Worm (Caenorhabditis elegans) whole organism, L4 larva: Measurements from ENCODE around the gene ncs-1.

Experiments used
- F26F4.8 ChIP-seq: fragments of 200-800 bp; sonication (Bioruptor generic); conservative IDR thresholded peaks from 2 replicates; pipeline ENCODE4 v1.3.6; 2022; ENCODE audit warnings: missing genetic modification characterization, missing compliant biosample characterization
- F44E2.7 ChIP-seq: fragments of 200-800 bp; sonication (Bioruptor generic); IDR thresholded peaks from 2 replicates; pipeline ENCODE4 v2.1.2; 2022; ENCODE audit warnings: missing genetic modification characterization, missing compliant biosample characterization
- Y105C5A.15 ChIP-seq: fragments of 200-800 bp; sonication (Bioruptor generic); IDR thresholded peaks from 2 replicates; pipeline ENCODE4 v1.3.6; 2022; ENCODE audit warnings: missing genetic modification characterization, missing compliant biosample characterization
- Y5F2A.4 ChIP-seq: fragments of 200-800 bp; sonication (Bioruptor generic); optimal IDR thresholded peaks from 2 replicates; lab custom pipeline; 2018; ENCODE audit warnings: mild to moderate bottlenecking, missing genetic modification characterization, missing compliant biosample characterization
- ZK546.5 ChIP-seq, 2 experiments: sonication (generic microtip); optimal IDR thresholded peaks; 2 replicates each; lab custom pipeline; 2017; ENCODE audit warnings: missing biosample characterization in 2 of 2, missing genetic modification characterization in 2 of 2
- arid-1 ChIP-seq: fragments of 200-800 bp; sonication (Bioruptor generic); conservative IDR thresholded peaks from 2 replicates; pipeline ENCODE4 v1.3.6; 2022; ENCODE audit warnings: missing genetic modification reagents, missing genetic modification characterization, missing compliant biosample characterization
- attf-4 ChIP-seq: sonication (generic microtip); optimal IDR thresholded peaks from 3 replicates; lab custom pipeline; 2017; ENCODE audit warnings: missing biosample characterization, missing genetic modification characterization
- ceh-44 ChIP-seq: fragments of 200-800 bp; sonication (Bioruptor generic); IDR thresholded peaks from 2 replicates; pipeline ENCODE4 v1.3.6; 2022; ENCODE audit warnings: missing genetic modification reagents, missing genetic modification characterization, missing compliant biosample characterization
- ceh-62 ChIP-seq: sonication (generic microtip); optimal IDR thresholded peaks from 2 replicates; lab custom pipeline; 2017; ENCODE audit warnings: missing biosample characterization, missing genetic modification characterization
- ces-1 ChIP-seq: fragments of 150-350 bp; sonication (generic microtip); optimal IDR thresholded peaks from 4 replicates; lab custom pipeline; 2014; ENCODE audit warnings: missing biosample characterization, missing genetic modification reagents, missing genetic modification characterization
- daf-16 ChIP-seq, 3 experiments: sonication (generic microtip); optimal IDR thresholded peaks; 2 replicates each; lab custom pipeline; 2016 to 2017; ENCODE audit warnings: missing genetic modification characterization in 3 of 3, missing genetic modification reagents in 3 of 3, mild to moderate bottlenecking in 2 of 3, missing compliant biosample characterization in 2 of 3, missing biosample characterization in 1 of 3, moderate library complexity in 1 of 3
- daf-19 ChIP-seq: fragments of 200-800 bp; sonication (Bioruptor generic); conservative IDR thresholded peaks from 2 replicates; pipeline ENCODE4 v1.3.6; 2022; ENCODE audit warnings: missing genetic modification characterization, missing compliant biosample characterization
- dpl-1 ChIP-seq: fragments of 150-350 bp; optimal IDR thresholded peaks from 2 replicates; lab custom pipeline; 2014; ENCODE audit warnings: missing biosample characterization, missing genetic modification reagents, missing genetic modification characterization
- dve-1 ChIP-seq: sonication (generic microtip); optimal IDR thresholded peaks from 2 replicates; lab custom pipeline; 2017; ENCODE audit warnings: antibody characterized with exemption, mild to moderate bottlenecking, missing genetic modification characterization, missing compliant biosample characterization; ENCODE audit not compliant: insufficient read depth
- egl-27 ChIP-seq: sonication (generic microtip); optimal IDR thresholded peaks from 3 replicates; lab custom pipeline; 2017; ENCODE audit warnings: missing biosample characterization, missing genetic modification reagents, missing genetic modification characterization
- fkh-10 ChIP-seq: fragments of 150-350 bp; optimal IDR thresholded peaks from 2 replicates; lab custom pipeline; 2014; ENCODE audit warnings: missing biosample characterization, missing genetic modification reagents, missing genetic modification characterization
- fos-1 ChIP-seq: fragments of 150-350 bp; optimal IDR thresholded peaks from 2 replicates; lab custom pipeline; 2014; ENCODE audit warnings: missing biosample characterization, missing genetic modification characterization
- gei-8 ChIP-seq: fragments of 200-800 bp; sonication (Bioruptor generic); optimal IDR thresholded peaks from 2 replicates; lab custom pipeline; 2018; ENCODE audit warnings: mild to moderate bottlenecking, missing genetic modification characterization, missing compliant biosample characterization
- hlh-11 ChIP-seq: fragments of 200-800 bp; sonication (Bioruptor generic); optimal IDR thresholded peaks from 2 replicates; lab custom pipeline; 2018; ENCODE audit warnings: mild to moderate bottlenecking, missing genetic modification characterization, missing compliant biosample characterization
- hlh-30 ChIP-seq: sonication (generic microtip); optimal IDR thresholded peaks from 2 replicates; lab custom pipeline; 2017; ENCODE audit warnings: antibody characterized with exemption, mild to moderate bottlenecking, missing genetic modification characterization, missing compliant biosample characterization; ENCODE audit not compliant: insufficient read depth
- hmg-1.1 ChIP-seq: fragments of 200-800 bp; sonication (Bioruptor generic); IDR thresholded peaks from 2 replicates; pipeline ENCODE4 v1.3.6; 2022; ENCODE audit warnings: missing genetic modification reagents, missing genetic modification characterization, missing compliant biosample characterization
- lin-15B ChIP-seq: fragments of 150-350 bp; sonication (generic microtip); optimal IDR thresholded peaks from 3 replicates; lab custom pipeline; 2014; ENCODE audit warnings: missing biosample characterization, missing genetic modification characterization
- lin-38 ChIP-seq: fragments of 200-800 bp; sonication (Bioruptor generic); IDR thresholded peaks from 2 replicates; pipeline ENCODE4 v1.3.6; 2022; ENCODE audit warnings: missing genetic modification reagents, missing genetic modification characterization, missing compliant biosample characterization
- lin-39 ChIP-seq: fragments of 150-350 bp; optimal IDR thresholded peaks from 2 replicates; lab custom pipeline; 2014; ENCODE audit warnings: missing biosample characterization, missing genetic modification reagents, missing genetic modification characterization
- lsy-2 ChIP-seq, 2 experiments: fragments of 150-350 bp in 1 of 2; sonication (generic microtip) in 1 of 2; optimal IDR thresholded peaks; 2 replicates each; lab custom pipeline; 2014 to 2017; ENCODE audit warnings: missing biosample characterization in 2 of 2, missing genetic modification characterization in 2 of 2
- madf-5 ChIP-seq, 2 experiments: fragments of 200-800 bp; sonication (Bioruptor generic); IDR thresholded peaks; 2 replicates each; pipeline ENCODE4 v1.3.6; 2022; ENCODE audit warnings: missing compliant biosample characterization in 2 of 2, missing genetic modification characterization in 2 of 2
- mdt-29 ChIP-seq: fragments of 200-800 bp; sonication (Bioruptor generic); IDR thresholded peaks from 2 replicates; pipeline ENCODE4 v1.3.6; 2022; ENCODE audit warnings: missing genetic modification reagents, missing genetic modification characterization, missing compliant biosample characterization
- mep-1 ChIP-seq: fragments of 150-350 bp; sonication (generic microtip); optimal IDR thresholded peaks from 3 replicates; lab custom pipeline; 2014; ENCODE audit warnings: missing biosample characterization, missing genetic modification characterization
- mes-2 ChIP-seq: sonication (generic microtip); optimal IDR thresholded peaks from 2 replicates; lab custom pipeline; 2016; ENCODE audit warnings: missing genotype, mild to moderate bottlenecking, missing genetic modification characterization, missing compliant biosample characterization; ENCODE audit not compliant: poor library complexity, severe bottlenecking
- mxl-2 ChIP-seq: fragments of 200-800 bp; sonication (Bioruptor generic); conservative IDR thresholded peaks from 2 replicates; pipeline ENCODE4 v1.3.6; 2022; ENCODE audit warnings: missing genetic modification reagents, missing genetic modification characterization, missing compliant biosample characterization
- mxl-3 ChIP-seq: fragments of 200-800 bp; sonication (Bioruptor generic); optimal IDR thresholded peaks from 2 replicates; lab custom pipeline; 2018; ENCODE audit warnings: mild to moderate bottlenecking, missing genetic modification characterization, missing compliant biosample characterization
- nhr-102 ChIP-seq: sonication (generic microtip); optimal IDR thresholded peaks from 2 replicates; lab custom pipeline; 2016; ENCODE audit warnings: mild to moderate bottlenecking, missing genetic modification characterization, moderate library complexity, missing compliant biosample characterization
- nhr-25 ChIP-seq: sonication (generic microtip); optimal IDR thresholded peaks from 2 replicates; lab custom pipeline; 2017; ENCODE audit warnings: missing genetic modification characterization, mild to moderate bottlenecking, missing compliant biosample characterization, antibody characterized with exemption, moderate library complexity, borderline replicate concordance; ENCODE audit not compliant: insufficient read depth
- nhr-28 ChIP-seq: fragments of 150-350 bp; optimal IDR thresholded peaks from 2 replicates; lab custom pipeline; 2014; ENCODE audit warnings: missing biosample characterization, missing genetic modification characterization
- nhr-41 ChIP-seq: fragments of 200-800 bp; sonication (Bioruptor generic); IDR thresholded peaks from 2 replicates; pipeline ENCODE4 v1.3.6; 2022; ENCODE audit warnings: missing genetic modification reagents, missing genetic modification characterization, missing compliant biosample characterization
- nhr-42 ChIP-seq: fragments of 200-800 bp; sonication (Bioruptor generic); IDR thresholded peaks from 2 replicates; pipeline ENCODE4 v1.3.6; 2022; ENCODE audit warnings: missing genetic modification characterization, missing compliant biosample characterization
- nhr-6 ChIP-seq: fragments of 150-350 bp; optimal IDR thresholded peaks from 2 replicates; lab custom pipeline; 2014; ENCODE audit warnings: missing biosample characterization, missing genetic modification characterization
- nhr-77 ChIP-seq: fragments of 150-350 bp; optimal IDR thresholded peaks from 2 replicates; lab custom pipeline; 2014; ENCODE audit warnings: missing biosample characterization, missing genetic modification characterization
- php-3 ChIP-seq: fragments of 200-800 bp; sonication (Bioruptor generic); IDR thresholded peaks from 2 replicates; pipeline ENCODE4 v1.3.6; 2022; ENCODE audit warnings: missing genetic modification reagents, missing genetic modification characterization, missing compliant biosample characterization
- pqm-1 ChIP-seq: sonication (generic microtip); optimal IDR thresholded peaks from 2 replicates; lab custom pipeline; 2017; ENCODE audit warnings: missing biosample characterization, missing genetic modification characterization
- saeg-2 ChIP-seq: fragments of 200-800 bp; sonication (Bioruptor generic); IDR thresholded peaks from 2 replicates; pipeline ENCODE4 v1.3.6; 2022; ENCODE audit warnings: missing genetic modification reagents, missing genetic modification characterization, missing compliant biosample characterization
- snpc-1.2 ChIP-seq: fragments of 200-800 bp; sonication (Bioruptor generic); IDR thresholded peaks from 2 replicates; pipeline ENCODE4 v1.3.6; 2022; ENCODE audit warnings: missing genetic modification reagents, missing genetic modification characterization, missing compliant biosample characterization
- tra-1 ChIP-seq: fragments of 200-800 bp; sonication (Bioruptor generic); IDR thresholded peaks from 2 replicates; pipeline ENCODE4 v1.3.6; 2022; ENCODE audit warnings: missing genetic modification reagents, missing genetic modification characterization, missing compliant biosample characterization
- unc-130 ChIP-seq: sonication (generic microtip); optimal IDR thresholded peaks from 2 replicates; lab custom pipeline; 2016; ENCODE audit warnings: missing genetic modification reagents, missing genetic modification characterization, missing compliant biosample characterization
- unc-62 ChIP-seq, 3 experiments: fragments of 150-350 bp in 1 of 3; sonication (generic microtip); optimal IDR thresholded peaks in 2 of 3; peaks in 1 of 3; 1 replicate in 1 of 3; 2 replicates in 2 of 3; lab custom pipeline; 2014 to 2017; ENCODE audit warnings: missing biosample characterization in 3 of 3, missing genetic modification characterization in 3 of 3, missing genetic modification reagents in 3 of 3, missing genotype in 1 of 3
- zfp-3 ChIP-seq: fragments of 200-800 bp; sonication (Bioruptor generic); conservative IDR thresholded peaks from 2 replicates; pipeline ENCODE4 v1.3.6; 2022; ENCODE audit warnings: missing genetic modification reagents, missing genetic modification characterization, missing compliant biosample characterization

Gene ncs-1

ce11 chrX:963171-963570, at the start of gene ncs-1:
ncs-1 (minus strand) TSS chrX:963271.
- TF ChIP-seq unc-62 (GFP tag; optimal IDR thresholded peaks at IDR 0.05 in 1 of 2; lab: Kevin White, UChicago) (no peak), unc-62 (tag; optimal IDR thresholded peaks at IDR 0.05; lab: Kevin White, UChicago) (no peak), hmg-1.1 (GFP tag; lab: Robert Waterston, UW) (no peak), nhr-6 (tag; lab: Kevin White, UChicago) (no peak), daf-19 (no peak), fos-1 (tag; lab: Kevin White, UChicago) (no peak), lin-39 (tag; lab: Kevin White, UChicago) (no peak), ceh-62 (tag; lab: Kevin White, UChicago) (no peak), attf-4 (tag; lab: Kevin White, UChicago) (no peak), fkh-10 (no peak), mxl-2 (no peak), F26F4.8 (GFP tag; lab: Robert Waterston, UW) (no peak), hlh-30 (tag; lab: Kevin White, UChicago) (no peak), ces-1 (GFP tag; lab: Kevin White, UChicago) (no peak), unc-130 (GFP tag; lab: Kevin White, UChicago) (no peak), hlh-11 (tag; lab: Kevin White, UChicago) (no peak)
- TF ChIP-seq, all 104 proteins: peak for 0

- TF ChIP-seq mxl-3 (GFP tag; lab: Kevin White, UChicago) (no peak), mdt-29 (GFP tag; lab: Robert Waterston, UW) (0 out of 2 replicates have a peak, but pooled peaks have one; percentile 38), zfp-3 (peak; percentile 91), lsy-2 (tag; optimal IDR thresholded peaks at IDR 0.05; lab: Kevin White, UChicago) (no peak), arid-1 (GFP tag; lab: Robert Waterston, UW) (no peak), nhr-28 (peak; percentile 13), ceh-44 (GFP tag; lab: Robert Waterston, UW) (no peak), madf-5 (GFP tag; IDR thresholded peaks at IDR 0.05; lab: Robert Waterston, UW) (no peak), F44E2.7 (GFP tag; lab: Robert Waterston, UW) (no peak), hlh-11 (tag; lab: Kevin White, UChicago) (peak; percentile 27), nhr-25 (tag; lab: Kevin White, UChicago) (no peak), Y105C5A.15 (GFP tag; lab: Robert Waterston, UW) (0 out of 2 replicates have a peak, but pooled peaks have one; percentile 43), pqm-1 (no peak), nhr-77 (peak; percentile 52), snpc-1.2 (GFP tag; lab: Robert Waterston, UW) (0 out of 2 replicates have a peak, but pooled peaks have one; percentile 28), nhr-102 (tag; lab: Kevin White, UChicago) (peak; percentile 73), Y5F2A.4 (peak; percentile 38), egl-27 (no peak), gei-8 (GFP tag; lab: Kevin White, UChicago) (peak; percentile 38), daf-16 (GFP tag; optimal IDR thresholded peaks at IDR 0.05; lab: Kevin White, UChicago) (no peak), daf-16 (tag; optimal IDR thresholded peaks at IDR 0.05; lab: Kevin White, UChicago) (peak; percentile 31), mep-1 (tag; lab: Kevin White, UChicago) (peak; percentile 28), ZK546.5 (tag; optimal IDR thresholded peaks at IDR 0.05; lab: Kevin White, UChicago) (no peak), unc-62 (GFP tag; optimal IDR thresholded peaks at IDR 0.05 in 1 of 2; lab: Kevin White, UChicago) (no peak), unc-62 (tag; optimal IDR thresholded peaks at IDR 0.05; lab: Kevin White, UChicago) (no peak), ceh-62 (tag; lab: Kevin White, UChicago) (no peak), php-3 (GFP tag; lab: Robert Waterston, UW) (peak; percentile 55; the same call in 1 of the 2 replicates), tra-1 (GFP tag; lab: Robert Waterston, UW) (0 out of 2 replicates have a peak, but pooled peaks have one; percentile 32), hlh-30 (tag; lab: Kevin White, UChicago) (no peak), nhr-42 (GFP tag; lab: Robert Waterston, UW) (peak; percentile 40; the same call in 1 of the 2 replicates), dpl-1 (no peak), lin-15B (tag; lab: Kevin White, UChicago) (no peak), nhr-41 (GFP tag; lab: Robert Waterston, UW) (no peak), saeg-2 (GFP tag; lab: Robert Waterston, UW) (peak; percentile 58; the same call in 1 of the 2 replicates), lin-38 (peak; percentile 38), mes-2 (tag; lab: Kevin White, UChicago) (peak; percentile 22), dve-1 (peak; percentile 66)
Measured at ce11 chrX:1012385-1012866, 49.4 kb upstream of the ncs-1 start.
